Worm (Caenorhabditis elegans): ENCODE results near the gene dmsr-5.
A peak's percentile ranks its signal among the peaks of the same experiment; 100 is the strongest.

DNA sequence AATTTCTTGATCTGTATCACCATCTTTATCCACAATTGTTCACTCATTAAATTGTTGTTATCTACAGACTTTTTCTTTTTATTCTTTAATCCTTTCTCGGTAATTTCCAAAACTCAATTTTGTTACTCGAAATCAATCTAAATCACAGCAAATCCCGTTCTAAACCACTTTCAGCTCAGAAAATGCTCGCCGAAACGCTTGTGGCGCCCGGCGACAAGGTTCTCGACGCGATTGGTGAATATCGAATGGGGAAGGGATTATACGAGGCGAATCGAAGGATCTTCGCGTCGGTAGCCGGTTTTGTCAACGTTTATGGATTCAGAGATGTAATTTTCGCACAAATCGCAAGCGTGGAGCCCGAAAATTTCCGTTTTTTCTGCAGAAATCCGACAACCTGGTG is 13.8 kb upstream of the dmsr-5 start, which contains the start of gene exos-1:
- TF ChIP-seq ceh-40 (GFP tag; IDR thresholded peaks at IDR 0.05), result no peak
- TF ChIP-seq K11D2.4 (GFP tag; IDR thresholded peaks at IDR 0.05), result no peak
- no peak for TF ChIP-seq let-607 (tag; optimal IDR thresholded peaks at IDR 0.05)
- TF ChIP-seq Y79H2A.3 (GFP tag; conservative IDR thresholded peaks at IDR 0.05), result no peak
- TF ChIP-seq ama-1 (optimal IDR thresholded peaks at IDR 0.05), result no peak
- no peak for TF ChIP-seq ama-1 (GFP tag; optimal IDR thresholded peaks at IDR 0.05)
- peak; percentile 81 for TF ChIP-seq B0336.3 (GFP tag; IDR thresholded peaks at IDR 0.05)
- TF ChIP-seq F55B11.4 (tag; optimal IDR thresholded peaks at IDR 0.05; ENCODE audit: borderline replicate concordance, insufficient read depth), result no peak
- TF ChIP-seq nhr-80 (tag; optimal IDR thresholded peaks at IDR 0.05), result no peak
- TF ChIP-seq egl-18 (GFP tag; IDR thresholded peaks at IDR 0.05), result no peak
- TF ChIP-seq lsy-27 (tag; optimal IDR thresholded peaks at IDR 0.05; ENCODE audit: borderline replicate concordance, insufficient read depth), result no peak
- peak; percentile 33; the same call in 1 of the 2 replicates for TF ChIP-seq attf-3 (GFP tag; conservative IDR thresholded peaks at IDR 0.05)
- peak; percentile 71; the same call in 1 of the 2 replicates for TF ChIP-seq Y53G8AR.9 (GFP tag; conservative IDR thresholded peaks at IDR 0.05)
- TF ChIP-seq dpl-1 (GFP tag; optimal IDR thresholded peaks at IDR 0.05), result no peak
- TF ChIP-seq nhr-27 (tag; optimal IDR thresholded peaks at IDR 0.05), result no peak

All from whole organism, young adult.